Worm (Caenorhabditis elegans) whole organism, mixed stage, embryonic: ENCODE results near the gene fcd-2.

Experiments
- blmp-1 ChIP-seq: fragments of 150-350 bp; optimal IDR thresholded peaks from 2 replicates; lab custom pipeline; 2014; ENCODE audit warnings: missing biosample characterization, missing genetic modification characterization
- ceh-83 ChIP-seq: fragments of 200-800 bp; sonication (Bioruptor generic); optimal IDR thresholded peaks from 2 replicates; lab custom pipeline; 2018; ENCODE audit warnings: mild to moderate bottlenecking, missing genetic modification characterization, missing compliant biosample characterization
- elt-3 ChIP-seq: fragments of 150-350 bp; optimal IDR thresholded peaks from 2 replicates; lab custom pipeline; 2014; ENCODE audit warnings: missing biosample characterization, missing genetic modification characterization
- lin-13 ChIP-seq: fragments of 150-350 bp; optimal IDR thresholded peaks from 2 replicates; lab custom pipeline; 2014; ENCODE audit warnings: missing biosample characterization, missing genetic modification characterization
- mep-1 ChIP-seq: fragments of 150-350 bp; optimal IDR thresholded peaks from 2 replicates; lab custom pipeline; 2017; ENCODE audit warnings: missing biosample characterization, missing genetic modification reagents, missing genetic modification characterization, inconsistent platforms
- nhr-28 ChIP-seq: fragments of 150-350 bp; optimal IDR thresholded peaks from 2 replicates; lab custom pipeline; 2014; ENCODE audit warnings: missing biosample characterization, missing genetic modification characterization
- pha-4 ChIP-seq: fragments of 150-350 bp; optimal IDR thresholded peaks from 2 replicates; lab custom pipeline; 2018; ENCODE audit warnings: missing biosample characterization, missing genetic modification reagents, missing genetic modification characterization
- unc-39 ChIP-seq: fragments of 150-350 bp; optimal IDR thresholded peaks from 2 replicates; lab custom pipeline; 2014; ENCODE audit warnings: missing biosample characterization, missing genetic modification characterization
- unc-62 ChIP-seq: fragments of 150-350 bp; optimal IDR thresholded peaks from 2 replicates; lab custom pipeline; 2014; ENCODE audit warnings: missing biosample characterization, missing genetic modification reagents, missing genetic modification characterization

- TF ChIP-seq unc-39: no peak
- no peak for TF ChIP-seq nhr-28
- no peak for TF ChIP-seq blmp-1 (tag; lab: Kevin White, UChicago)
- no peak for TF ChIP-seq mep-1 (tag; lab: Kevin White, UChicago)
- no peak for TF ChIP-seq pha-4 (tag; lab: Kevin White, UChicago)
- no peak for TF ChIP-seq elt-3 (tag; lab: Kevin White, UChicago)
- no peak for TF ChIP-seq ceh-83 (GFP tag; lab: Kevin White, UChicago)
- no peak for TF ChIP-seq lin-13 (tag; lab: Kevin White, UChicago)
- no peak for TF ChIP-seq unc-62
Observed at ce11 chrIV:15056081-15056586, 30.6 kb downstream of the fcd-2 start, which contains the start of gene Y41E3.19.
